Fruit fly (Drosophila melanogaster) whole organism, embryonic: Measurements from ENCODE around the gene tyn.

Experiments used
- Antp ChIP-seq: fragments of 200-800 bp; sonication (Bioruptor generic); optimal IDR thresholded peaks from 3 replicates; lab custom pipeline; 2016; ENCODE audit warnings: missing biosample characterization, missing genetic modification characterization
- CG10431 ChIP-seq: fragments of 200-800 bp; sonication (Bioruptor generic); optimal IDR thresholded peaks from 3 replicates; lab custom pipeline; 2018; ENCODE audit warnings: missing biosample characterization, mild to moderate bottlenecking, missing genetic modification characterization
- CG10462 ChIP-seq: fragments of 200-800 bp; sonication (Bioruptor generic); optimal IDR thresholded peaks from 2 replicates; lab custom pipeline; 2016; ENCODE audit warnings: missing biosample characterization, missing genetic modification characterization
- CG11723 ChIP-seq: fragments of 200-800 bp; sonication (Bioruptor generic); optimal IDR thresholded peaks from 2 replicates; lab custom pipeline; 2017; ENCODE audit warnings: missing biosample characterization, mild to moderate bottlenecking, missing genetic modification characterization
- CG12391 ChIP-seq: fragments of 200-800 bp; sonication (Bioruptor generic); optimal IDR thresholded peaks from 3 replicates; lab custom pipeline; 2018; ENCODE audit warnings: missing biosample characterization, mild to moderate bottlenecking, missing genetic modification characterization, moderate library complexity
- CG13287 ChIP-seq: fragments of 200-800 bp; sonication (Bioruptor generic); IDR thresholded peaks from 2 replicates; pipeline ENCODE4 v1.3.6; 2022; ENCODE audit warnings: missing biosample characterization, missing genetic modification characterization; ENCODE audit not compliant: partially characterized antibody
- CG18476 ChIP-seq: fragments of 200-800 bp; sonication (Bioruptor generic); optimal IDR thresholded peaks from 2 replicates; lab custom pipeline; 2016; ENCODE audit warnings: missing biosample characterization, mild to moderate bottlenecking, missing genetic modification characterization
- CG18619 ChIP-seq: fragments of 200-800 bp; sonication (Bioruptor generic); optimal IDR thresholded peaks from 3 replicates; lab custom pipeline; 2017; ENCODE audit warnings: missing biosample characterization, mild to moderate bottlenecking, missing genetic modification characterization
- CG2116 ChIP-seq: fragments of 200-800 bp; sonication (Bioruptor generic); optimal IDR thresholded peaks from 3 replicates; lab custom pipeline; 2018; ENCODE audit warnings: missing biosample characterization, mild to moderate bottlenecking, missing genetic modification characterization
- CG3407 ChIP-seq: fragments of 200-800 bp; sonication (Bioruptor generic); optimal IDR thresholded peaks from 2 replicates; lab custom pipeline; 2018; ENCODE audit warnings: missing biosample characterization, mild to moderate bottlenecking, missing genetic modification characterization
- CG4820 ChIP-seq: fragments of 200-800 bp; sonication (Bioruptor generic); optimal IDR thresholded peaks from 3 replicates; lab custom pipeline; 2016; ENCODE audit warnings: missing biosample characterization, missing genetic modification characterization
- CG6683 ChIP-seq: fragments of 200-800 bp; sonication (Bioruptor generic); optimal IDR thresholded peaks from 2 replicates; lab custom pipeline; 2017; ENCODE audit warnings: missing biosample characterization, mild to moderate bottlenecking, missing genetic modification characterization, missing genetic modification reagents
- CG7963 ChIP-seq: fragments of 200-800 bp; sonication (Bioruptor generic); IDR thresholded peaks from 3 replicates; pipeline ENCODE4 v1.3.6; 2022; ENCODE audit warnings: missing biosample characterization, missing genetic modification characterization; ENCODE audit not compliant: partially characterized antibody
- CG8290 ChIP-seq, 3 experiments: fragments of 200-800 bp; sonication (Bioruptor generic); optimal IDR thresholded peaks; 2 replicates each; lab custom pipeline; 2016 to 2019; ENCODE audit warnings: missing biosample characterization in 3 of 3, missing genetic modification characterization in 3 of 3, mild to moderate bottlenecking in 2 of 3, moderate library complexity in 1 of 3
- D19A ChIP-seq: fragments of 200-800 bp; optimal IDR thresholded peaks from 3 replicates; lab custom pipeline; 2019; ENCODE audit warnings: missing biosample characterization, mild to moderate bottlenecking, missing genetic modification characterization, moderate library complexity
- Deaf1 ChIP-seq: fragments of 200-800 bp; optimal IDR thresholded peaks from 3 replicates; lab custom pipeline; 2019; ENCODE audit warnings: missing biosample characterization, mild to moderate bottlenecking, missing genetic modification characterization, moderate library complexity
- Dip2 ChIP-seq: fragments of 200-800 bp; sonication (Bioruptor generic); IDR thresholded peaks from 2 replicates; pipeline ENCODE4 v1.3.6; 2022; ENCODE audit warnings: missing biosample characterization, missing genetic modification characterization
- Doc3 ChIP-seq: fragments of 200-800 bp; sonication (Bioruptor generic); IDR thresholded peaks from 3 replicates; pipeline ENCODE4 v1.3.6; 2022; ENCODE audit warnings: missing biosample characterization, missing genetic modification characterization; ENCODE audit not compliant: partially characterized antibody
- E2f1 ChIP-seq: fragments of 200-800 bp; sonication (Bioruptor generic); IDR thresholded peaks from 2 replicates; pipeline ENCODE4 v1.3.6; 2022; ENCODE audit warnings: missing biosample characterization, missing genetic modification characterization
- ERR ChIP-seq: fragments of 200-800 bp; sonication (Bioruptor generic); optimal IDR thresholded peaks from 2 replicates; lab custom pipeline; 2016; ENCODE audit warnings: missing biosample characterization, missing genetic modification characterization
- HLHmδ ChIP-seq: fragments of 200-800 bp; sonication (Bioruptor generic); optimal IDR thresholded peaks from 2 replicates; lab custom pipeline; 2018; ENCODE audit warnings: missing biosample characterization, mild to moderate bottlenecking, missing genetic modification characterization, moderate library complexity
- Hr78 ChIP-seq, 2 experiments: fragments of 200-800 bp in 1 of 2; fragments of >200 bp in 1 of 2; sonication (Bioruptor generic) in 1 of 2; optimal IDR thresholded peaks; 2 replicates each; lab custom pipeline; 2017 to 2019; ENCODE audit warnings: missing biosample characterization in 2 of 2, missing genetic modification characterization in 2 of 2, mild to moderate bottlenecking in 1 of 2, moderate library complexity in 1 of 2
- Hsf ChIP-seq: fragments of 200-800 bp; sonication (Bioruptor generic); optimal IDR thresholded peaks from 3 replicates; lab custom pipeline; 2016; ENCODE audit warnings: missing biosample characterization, missing genetic modification characterization
- Med ChIP-seq: fragments of 200-800 bp; sonication (Bioruptor generic); peaks from one replicate; lab custom pipeline; 2016; ENCODE audit warnings: missing biosample characterization, missing genetic modification characterization, mild to moderate bottlenecking, inconsistent platforms, moderate library complexity
- NC2α ChIP-seq: fragments of 200-800 bp; sonication (Bioruptor generic); optimal IDR thresholded peaks from 2 replicates; lab custom pipeline; 2016; ENCODE audit warnings: missing biosample characterization, missing genetic modification characterization
- Poxn ChIP-seq: fragments of 200-800 bp; sonication (Bioruptor generic); IDR thresholded peaks from 2 replicates; pipeline ENCODE4 v1.3.6; 2022; ENCODE audit warnings: missing biosample characterization, missing genetic modification characterization
- Ptx1 ChIP-seq: fragments of 200-800 bp; sonication (Bioruptor generic); IDR thresholded peaks from 2 replicates; pipeline ENCODE4 v1.3.6; 2022; ENCODE audit warnings: missing biosample characterization, missing genetic modification characterization
- Ravus ChIP-seq: fragments of 200-800 bp; sonication (Bioruptor generic); IDR thresholded peaks from 2 replicates; pipeline ENCODE4 v1.3.6; 2022; ENCODE audit warnings: missing biosample characterization, missing genetic modification characterization
- Scr ChIP-seq: fragments of 200-800 bp; sonication (Bioruptor generic); IDR thresholded peaks from 2 replicates; pipeline ENCODE4 v1.3.6; 2022; ENCODE audit warnings: missing biosample characterization, missing genetic modification characterization; ENCODE audit not compliant: partially characterized antibody
- Sin3A ChIP-seq: fragments of >200 bp; optimal IDR thresholded peaks from 2 replicates; lab custom pipeline; 2018
- Six4 ChIP-seq: fragments of 200-800 bp; sonication (Bioruptor generic); optimal IDR thresholded peaks from 2 replicates; lab custom pipeline; 2016; ENCODE audit warnings: missing biosample characterization, missing genetic modification characterization
- al ChIP-seq: fragments of 200-800 bp; sonication (Bioruptor generic); IDR thresholded peaks from 2 replicates; pipeline ENCODE4 v1.3.6; 2022; ENCODE audit warnings: missing biosample characterization, missing genetic modification characterization
- ap ChIP-seq: fragments of 200-800 bp; sonication (Bioruptor generic); IDR thresholded peaks from 2 replicates; pipeline ENCODE4 v1.3.6; 2022; ENCODE audit warnings: missing biosample characterization, missing genetic modification characterization
- az2 ChIP-seq: fragments of 200-800 bp; sonication (Bioruptor generic); optimal IDR thresholded peaks from 3 replicates; lab custom pipeline; 2016; ENCODE audit warnings: missing biosample characterization, missing genetic modification characterization
- bbx ChIP-seq: fragments of 200-800 bp; sonication (Bioruptor generic); IDR thresholded peaks from 2 replicates; pipeline ENCODE4 v1.3.6; 2022; ENCODE audit warnings: missing biosample characterization, missing genetic modification characterization; ENCODE audit not compliant: partially characterized antibody
- crp ChIP-seq, 2 experiments: fragments of 200-800 bp; sonication (Bioruptor generic); optimal IDR thresholded peaks; 2 replicates in 1 of 2; 3 replicates in 1 of 2; lab custom pipeline; 2017; ENCODE audit warnings: missing biosample characterization in 2 of 2, missing genetic modification characterization in 2 of 2, mild to moderate bottlenecking in 1 of 2, moderate library complexity in 1 of 2
- danr ChIP-seq: fragments of 200-800 bp; sonication (Bioruptor generic); IDR thresholded peaks from 2 replicates; pipeline ENCODE4 v1.3.6; 2022; ENCODE audit warnings: missing biosample characterization, missing genetic modification characterization
- ewg ChIP-seq: fragments of 200-800 bp; sonication (Bioruptor generic); optimal IDR thresholded peaks from 3 replicates; lab custom pipeline; 2017; ENCODE audit warnings: mild to moderate bottlenecking, missing biosample characterization, missing genetic modification reagents, missing genetic modification characterization
- insv ChIP-seq, 2 experiments: fragments of 200-800 bp; sonication (Bioruptor generic); optimal IDR thresholded peaks; 3 replicates each; lab custom pipeline; 2016 to 2018; ENCODE audit warnings: missing biosample characterization in 2 of 2, missing genetic modification characterization in 2 of 2
- inv ChIP-seq: fragments of 200-800 bp; sonication (Bioruptor generic); IDR thresholded peaks from 2 replicates; pipeline ENCODE4 v1.3.6; 2022; ENCODE audit warnings: missing biosample characterization, missing genetic modification characterization; ENCODE audit not compliant: partially characterized antibody
- kni ChIP-seq: fragments of 200-800 bp; sonication (Bioruptor generic); optimal IDR thresholded peaks from 3 replicates; lab custom pipeline; 2017; ENCODE audit warnings: mild to moderate bottlenecking, missing biosample characterization, missing genetic modification reagents, missing genetic modification characterization
- pros ChIP-seq: fragments of 200-800 bp; sonication (Bioruptor generic); optimal IDR thresholded peaks from 3 replicates; lab custom pipeline; 2019; ENCODE audit warnings: missing biosample characterization, mild to moderate bottlenecking, missing genetic modification characterization, moderate library complexity
- ro ChIP-seq: fragments of 200-800 bp; sonication (Bioruptor generic); IDR thresholded peaks from 2 replicates; pipeline ENCODE4 v1.3.6; 2022; ENCODE audit warnings: missing biosample characterization, missing genetic modification characterization
- slou ChIP-seq: fragments of 200-800 bp; sonication (Bioruptor generic); optimal IDR thresholded peaks from 3 replicates; lab custom pipeline; 2016; ENCODE audit warnings: missing biosample characterization, missing genetic modification characterization
- sna ChIP-seq: fragments of 200-800 bp; sonication (Bioruptor generic); IDR thresholded peaks from 2 replicates; pipeline ENCODE4 v1.3.6; 2022; ENCODE audit warnings: missing biosample characterization, missing genetic modification characterization; ENCODE audit not compliant: partially characterized antibody
- sr ChIP-seq: fragments of 200-800 bp; sonication (Bioruptor generic); IDR thresholded peaks from 3 replicates; pipeline ENCODE4 v1.3.6; 2022; ENCODE audit warnings: missing biosample characterization, missing genetic modification characterization
- tio ChIP-seq: fragments of 200-800 bp; sonication (Bioruptor generic); optimal IDR thresholded peaks from 2 replicates; lab custom pipeline; 2017; ENCODE audit warnings: missing biosample characterization, missing genetic modification characterization, inconsistent platforms
- tll ChIP-seq, 2 experiments: fragments of 200-800 bp in 1 of 2; fragments of >200 bp in 1 of 2; sonication (Bioruptor generic) in 1 of 2; optimal IDR thresholded peaks; 2 replicates each; lab custom pipeline; 2017 to 2019; ENCODE audit warnings: missing biosample characterization in 2 of 2, missing genetic modification characterization in 2 of 2, mild to moderate bottlenecking in 1 of 2, moderate library complexity in 1 of 2
- vfl ChIP-seq: fragments of 200-800 bp; sonication (Bioruptor generic); optimal IDR thresholded peaks from 2 replicates; lab custom pipeline; 2016; ENCODE audit warnings: missing biosample characterization, missing genetic modification characterization
- yki ChIP-seq: fragments of >200 bp; optimal IDR thresholded peaks from 3 replicates; lab custom pipeline; 2018
- zen2 ChIP-seq: fragments of 200-800 bp; sonication (Bioruptor generic); IDR thresholded peaks from 3 replicates; pipeline ENCODE4 v1.3.6; 2022; ENCODE audit warnings: missing biosample characterization, missing genetic modification characterization; ENCODE audit not compliant: partially characterized antibody

Gene tyn

dm6 chrX:127350-127768 lies 12.8 kb upstream of the tyn start, which contains the start of gene RhoGAP1A (continued):
- TF ChIP-seq CG6683 (GFP tag; lab: Kevin White, UChicago) (no peak), HLHmδ (no peak), CG10462 (GFP tag; lab: Kevin White, UChicago) (no peak), Poxn (GFP tag; lab: Robert Waterston, UW) (no peak), inv (GFP tag; lab: Robert Waterston, UW) (peak; percentile 67), bbx (peak; percentile 79), pros (GFP tag; lab: Kevin White, UChicago) (no peak), NC2α (GFP tag; lab: Kevin White, UChicago) (no peak), CG12391 (tag; lab: Kevin White, UChicago) (peak; percentile 13), E2f1 (no peak), Hsf (GFP tag; lab: Kevin White, UChicago) (no peak), tio (no peak), Med (GFP tag; lab: Kevin White, UChicago) (peak; percentile 64), CG10431 (GFP tag; lab: Kevin White, UChicago) (no peak), slou (GFP tag; lab: Kevin White, UChicago) (no peak), sna (peak; percentile 56; the same call in 1 of the 2 replicates), Antp (GFP tag; lab: Kevin White, UChicago) (no peak), CG2116 (GFP tag; lab: Kevin White, UChicago) (peak; percentile 64), CG4820 (GFP tag; lab: Kevin White, UChicago) (no peak), CG18619 (GFP tag; lab: Kevin White, UChicago) (no peak), vfl (no peak), Doc3 (GFP tag; lab: Robert Waterston, UW) (peak; percentile 62), insv (GFP tag; optimal IDR thresholded peaks at IDR 0.05; lab: Kevin White, UChicago) (no peak), sr (GFP tag; lab: Robert Waterston, UW) (no peak), ro (no peak), CG13287 (GFP tag; lab: Robert Waterston, UW) (peak; percentile 83), ERR (no peak), ap (no peak), Ptx1 (GFP tag; lab: Robert Waterston, UW) (no peak), zen2 (no peak), Deaf1 (tag; lab: Kevin White, UChicago) (no peak), crp (GFP tag; optimal IDR thresholded peaks at IDR 0.05; lab: Kevin White, UChicago) (no peak), Ravus (no peak), CG11723 (GFP tag; lab: Kevin White, UChicago) (no peak), tll (GFP tag; optimal IDR thresholded peaks at IDR 0.05; lab: Kevin White, UChicago) (no peak), Six4 (GFP tag; lab: Kevin White, UChicago) (no peak), al (GFP tag; lab: Robert Waterston, UW) (no peak), danr (GFP tag; lab: Robert Waterston, UW) (no peak), CG8290 (GFP tag; optimal IDR thresholded peaks at IDR 0.05; lab: Kevin White, UChicago) (peak; percentile 55), CG8290 (tag; optimal IDR thresholded peaks at IDR 0.05; lab: Kevin White, UChicago) (no peak), ewg (no peak), CG7963 (GFP tag; lab: Robert Waterston, UW) (peak; percentile 49; the same call in 1 of the 3 replicates), kni (GFP tag; lab: Kevin White, UChicago) (no peak), Dip2 (GFP tag; lab: Robert Waterston, UW) (no peak), yki (no peak), Sin3A (no peak), az2 (GFP tag; lab: Kevin White, UChicago) (no peak), Scr (GFP tag; lab: Robert Waterston, UW) (peak; percentile 83), D19A (no peak), Hr78 (GFP tag; optimal IDR thresholded peaks at IDR 0.05; lab: Kevin White, UChicago) (no peak), CG3407 (GFP tag; lab: Kevin White, UChicago) (no peak), CG18476 (no peak)
